Fruit fly (Drosophila melanogaster) whole organism, embryonic: ENCODE data around the gene CG13012.

Experiments used
- CG11695 ChIP-seq: fragments of 200-800 bp; sonication (Bioruptor generic); IDR thresholded peaks from 3 replicates; pipeline ENCODE4 v1.3.6; 2022; ENCODE audit warnings: missing biosample characterization, missing genetic modification characterization
- CG11696 ChIP-seq: fragments of 200-800 bp; sonication (Bioruptor generic); IDR thresholded peaks from 2 replicates; pipeline ENCODE4 v1.3.6; 2022; ENCODE audit warnings: missing biosample characterization, missing genetic modification characterization
- CG12391 ChIP-seq: fragments of 200-800 bp; sonication (Bioruptor generic); optimal IDR thresholded peaks from 3 replicates; lab custom pipeline; 2018; ENCODE audit warnings: missing biosample characterization, mild to moderate bottlenecking, missing genetic modification characterization, moderate library complexity
- CG13775 ChIP-seq: fragments of 200-800 bp; sonication (Bioruptor generic); optimal IDR thresholded peaks from 3 replicates; lab custom pipeline; 2017; ENCODE audit warnings: missing biosample characterization, mild to moderate bottlenecking, missing genetic modification characterization
- CG1603 ChIP-seq: fragments of 200-800 bp; sonication (Bioruptor generic); optimal IDR thresholded peaks from 2 replicates; lab custom pipeline; 2019; ENCODE audit warnings: missing biosample characterization, mild to moderate bottlenecking, missing genetic modification characterization, moderate library complexity
- CG2129 ChIP-seq: fragments of 200-800 bp; sonication (Bioruptor generic); IDR thresholded peaks from 2 replicates; pipeline ENCODE4 v1.3.6; 2022; ENCODE audit warnings: missing biosample characterization, missing genetic modification characterization; ENCODE audit not compliant: partially characterized antibody
- CG30020 ChIP-seq: fragments of 200-800 bp; optimal IDR thresholded peaks from 2 replicates; lab custom pipeline; 2019; ENCODE audit warnings: missing biosample characterization, mild to moderate bottlenecking, missing genetic modification characterization, moderate library complexity
- CG31441 ChIP-seq: fragments of 200-800 bp; sonication (Bioruptor generic); IDR thresholded peaks from 2 replicates; pipeline ENCODE4 v1.3.6; 2022; ENCODE audit warnings: missing biosample characterization, missing genetic modification characterization
- CG3281 ChIP-seq: fragments of 200-800 bp; sonication (Bioruptor generic); optimal IDR thresholded peaks from 3 replicates; lab custom pipeline; 2017; ENCODE audit warnings: missing biosample characterization, mild to moderate bottlenecking, missing genetic modification characterization
- CG34422 ChIP-seq: fragments of 200-800 bp; sonication (Bioruptor generic); IDR thresholded peaks from 3 replicates; pipeline ENCODE4 v1.3.6; 2022; ENCODE audit warnings: missing biosample characterization, missing genetic modification characterization
- CG42726 ChIP-seq: fragments of 200-800 bp; sonication (Bioruptor generic); IDR thresholded peaks from 2 replicates; pipeline ENCODE4 v1.3.6; 2022; ENCODE audit warnings: missing biosample characterization, missing genetic modification characterization; ENCODE audit not compliant: partially characterized antibody
- CG4360 ChIP-seq: fragments of 200-800 bp; sonication (Bioruptor generic); IDR thresholded peaks from 2 replicates; pipeline ENCODE4 v1.3.6; 2022; ENCODE audit warnings: missing biosample characterization, missing genetic modification characterization
- CG43689 ChIP-seq: fragments of 200-800 bp; sonication (Bioruptor generic); IDR thresholded peaks from 2 replicates; pipeline ENCODE4 v1.3.6; 2022; ENCODE audit warnings: missing biosample characterization, missing genetic modification characterization
- CG4617 ChIP-seq: fragments of 200-800 bp; sonication (Bioruptor generic); optimal IDR thresholded peaks from 3 replicates; lab custom pipeline; 2016; ENCODE audit warnings: missing biosample characterization, missing genetic modification characterization, borderline replicate concordance
- CG6791 ChIP-seq: fragments of 200-800 bp; sonication (Bioruptor generic); IDR thresholded peaks from 3 replicates; pipeline ENCODE4 v1.3.6; 2022; ENCODE audit warnings: missing biosample characterization, missing genetic modification characterization; ENCODE audit not compliant: partially characterized antibody
- CG7372 ChIP-seq: fragments of 200-800 bp; sonication (Bioruptor generic); IDR thresholded peaks from 2 replicates; pipeline ENCODE4 v1.3.6; 2022; ENCODE audit warnings: missing biosample characterization, missing genetic modification characterization
- CG8478 ChIP-seq: fragments of >200 bp; optimal IDR thresholded peaks from 2 replicates; lab custom pipeline; 2018
- CG9932 ChIP-seq: fragments of 200-800 bp; sonication (Bioruptor generic); IDR thresholded peaks from 2 replicates; pipeline ENCODE4 v1.3.6; 2022; ENCODE audit warnings: missing biosample characterization, missing genetic modification characterization
- Dp ChIP-seq: fragments of 200-800 bp; sonication (Bioruptor generic); optimal IDR thresholded peaks from 2 replicates; lab custom pipeline; 2018; ENCODE audit warnings: missing biosample characterization, mild to moderate bottlenecking, missing genetic modification characterization, moderate library complexity
- Dref ChIP-seq: fragments of 200-800 bp; sonication (Bioruptor generic); IDR thresholded peaks from 2 replicates; pipeline ENCODE4 v1.3.6; 2022; ENCODE audit warnings: missing biosample characterization, missing genetic modification characterization
- Ets65A ChIP-seq: fragments of 200-800 bp; sonication (Bioruptor generic); peaks from one replicate; lab custom pipeline; 2016; ENCODE audit warnings: missing biosample characterization, missing genetic modification characterization
- Hr51 ChIP-seq, 2 experiments: fragments of 200-800 bp; sonication (Bioruptor generic); optimal IDR thresholded peaks; 2 replicates in 1 of 2; 3 replicates in 1 of 2; lab custom pipeline; 2016 to 2018; ENCODE audit warnings: missing biosample characterization in 2 of 2, missing genetic modification characterization in 2 of 2, mild to moderate bottlenecking in 1 of 2, moderate library complexity in 1 of 2
- Kr ChIP-seq: fragments of 200-800 bp; sonication (Bioruptor generic); optimal IDR thresholded peaks from 2 replicates; lab custom pipeline; 2017; ENCODE audit warnings: missing biosample characterization, mild to moderate bottlenecking, missing genetic modification characterization
- Lhr ChIP-seq: fragments of 200-800 bp; sonication (Bioruptor generic); optimal IDR thresholded peaks from 3 replicates; lab custom pipeline; 2017; ENCODE audit warnings: mild to moderate bottlenecking, missing biosample characterization, missing genetic modification reagents, missing genetic modification characterization
- NFAT ChIP-seq: fragments of 200-800 bp; sonication (Bioruptor generic); IDR thresholded peaks from 2 replicates; pipeline ENCODE4 v1.3.6; 2022; ENCODE audit warnings: missing biosample characterization, missing genetic modification characterization
- Opbp ChIP-seq: fragments of 200-800 bp; sonication (Bioruptor generic); IDR thresholded peaks from 3 replicates; pipeline ENCODE4 v1.3.6; 2022; ENCODE audit warnings: missing biosample characterization, missing genetic modification characterization; ENCODE audit not compliant: partially characterized antibody
- Rfx ChIP-seq: fragments of 200-800 bp; sonication (Bioruptor generic); IDR thresholded peaks from 2 replicates; pipeline ENCODE4 v1.3.6; 2022; ENCODE audit warnings: missing biosample characterization, missing genetic modification characterization
- Sin3A ChIP-seq: fragments of >200 bp; optimal IDR thresholded peaks from 2 replicates; lab custom pipeline; 2018
- Sry-δ ChIP-seq: fragments of 200-800 bp; sonication (Bioruptor generic); optimal IDR thresholded peaks from 2 replicates; lab custom pipeline; 2016; ENCODE audit warnings: missing biosample characterization, missing genetic modification characterization
- Trl ChIP-seq, 3 experiments: fragments of >200 bp in 2 of 3; fragments of 200-800 bp in 1 of 3; sonication (Bioruptor generic) in 1 of 3; optimal IDR thresholded peaks; 2 replicates in 1 of 3; 3 replicates in 2 of 3; lab custom pipeline; 2016 to 2017; ENCODE audit warnings: missing biosample characterization in 1 of 3, missing genetic modification characterization in 1 of 3
- amos ChIP-seq: fragments of 200-800 bp; sonication (Bioruptor generic); IDR thresholded peaks from 2 replicates; pipeline ENCODE4 v1.3.6; 2022; ENCODE audit warnings: missing biosample characterization, missing genetic modification characterization; ENCODE audit not compliant: partially characterized antibody
- ase ChIP-seq: fragments of 200-800 bp; sonication (Bioruptor generic); IDR thresholded peaks from 3 replicates; pipeline ENCODE4 v1.3.6; 2022; ENCODE audit warnings: missing biosample characterization, missing genetic modification characterization
- bbx ChIP-seq: fragments of 200-800 bp; sonication (Bioruptor generic); IDR thresholded peaks from 2 replicates; pipeline ENCODE4 v1.3.6; 2022; ENCODE audit warnings: missing biosample characterization, missing genetic modification characterization; ENCODE audit not compliant: partially characterized antibody
- da ChIP-seq: fragments of 200-800 bp; sonication (Bioruptor generic); optimal IDR thresholded peaks from 2 replicates; lab custom pipeline; 2016; ENCODE audit warnings: missing biosample characterization, missing genetic modification characterization
- dati ChIP-seq: fragments of 200-800 bp; sonication (Bioruptor generic); IDR thresholded peaks from 2 replicates; pipeline ENCODE4 v1.3.6; 2022; ENCODE audit warnings: missing biosample characterization, missing genetic modification characterization
- disco-r ChIP-seq: fragments of 200-800 bp; sonication (Bioruptor generic); optimal IDR thresholded peaks from 2 replicates; lab custom pipeline; 2016; ENCODE audit warnings: missing biosample characterization, missing genetic modification characterization
- ems ChIP-seq: fragments of 200-800 bp; sonication (Bioruptor generic); optimal IDR thresholded peaks from 3 replicates; lab custom pipeline; 2016; ENCODE audit warnings: missing biosample characterization, missing genetic modification characterization
- fd64A ChIP-seq: fragments of 200-800 bp; sonication (Bioruptor generic); optimal IDR thresholded peaks from 3 replicates; lab custom pipeline; 2018; ENCODE audit warnings: missing biosample characterization, mild to moderate bottlenecking, missing genetic modification characterization
- hb ChIP-seq: fragments of 200-800 bp; sonication (Bioruptor generic); IDR thresholded peaks from 3 replicates; pipeline ENCODE4 v1.3.6; 2022; ENCODE audit warnings: missing biosample characterization, missing genetic modification characterization; ENCODE audit not compliant: partially characterized antibody
- inv ChIP-seq: fragments of 200-800 bp; sonication (Bioruptor generic); IDR thresholded peaks from 2 replicates; pipeline ENCODE4 v1.3.6; 2022; ENCODE audit warnings: missing biosample characterization, missing genetic modification characterization; ENCODE audit not compliant: partially characterized antibody
- knrl ChIP-seq: fragments of 200-800 bp; sonication (Bioruptor generic); IDR thresholded peaks from 3 replicates; pipeline ENCODE4 v1.3.6; 2022; ENCODE audit warnings: missing biosample characterization, missing genetic modification characterization; ENCODE audit not compliant: partially characterized antibody
- lilli ChIP-seq: fragments of 200-800 bp; sonication (Bioruptor generic); optimal IDR thresholded peaks from 3 replicates; lab custom pipeline; 2016; ENCODE audit warnings: missing biosample characterization, missing genetic modification characterization
- nom ChIP-seq: fragments of 200-800 bp; sonication (Bioruptor generic); optimal IDR thresholded peaks from 2 replicates; lab custom pipeline; 2017; ENCODE audit warnings: missing biosample characterization, missing genetic modification characterization, mild to moderate bottlenecking, moderate library complexity, missing genetic modification reagents
- row ChIP-seq: fragments of 200-800 bp; sonication (Bioruptor generic); IDR thresholded peaks from 3 replicates; pipeline ENCODE4 v1.3.6; 2022; ENCODE audit warnings: missing biosample characterization, missing genetic modification characterization
- stwl ChIP-seq: fragments of 200-800 bp; sonication (Bioruptor generic); optimal IDR thresholded peaks from 3 replicates; lab custom pipeline; 2018; ENCODE audit warnings: missing biosample characterization, mild to moderate bottlenecking, missing genetic modification characterization, moderate library complexity
- unc-4 ChIP-seq: fragments of 200-800 bp; sonication (Bioruptor generic); IDR thresholded peaks from 2 replicates; pipeline ENCODE4 v1.3.6; 2022; ENCODE audit warnings: missing biosample characterization, missing genetic modification characterization; ENCODE audit not compliant: partially characterized antibody
- usp ChIP-seq: fragments of >200 bp; optimal IDR thresholded peaks from 2 replicates; lab custom pipeline; 2017; ENCODE audit warnings: missing biosample characterization, missing genetic modification characterization
- wek ChIP-seq: fragments of 200-800 bp; sonication (Bioruptor generic); optimal IDR thresholded peaks from 3 replicates; lab custom pipeline; 2018; ENCODE audit warnings: missing biosample characterization, mild to moderate bottlenecking, missing genetic modification characterization, moderate library complexity
- zen ChIP-seq: fragments of 200-800 bp; sonication (Bioruptor generic); optimal IDR thresholded peaks from 3 replicates; lab custom pipeline; 2018; ENCODE audit warnings: missing biosample characterization, mild to moderate bottlenecking, missing genetic modification characterization, moderate library complexity
- zen2 ChIP-seq: fragments of 200-800 bp; sonication (Bioruptor generic); IDR thresholded peaks from 3 replicates; pipeline ENCODE4 v1.3.6; 2022; ENCODE audit warnings: missing biosample characterization, missing genetic modification characterization; ENCODE audit not compliant: partially characterized antibody

The CG13012 gene

DNA sequence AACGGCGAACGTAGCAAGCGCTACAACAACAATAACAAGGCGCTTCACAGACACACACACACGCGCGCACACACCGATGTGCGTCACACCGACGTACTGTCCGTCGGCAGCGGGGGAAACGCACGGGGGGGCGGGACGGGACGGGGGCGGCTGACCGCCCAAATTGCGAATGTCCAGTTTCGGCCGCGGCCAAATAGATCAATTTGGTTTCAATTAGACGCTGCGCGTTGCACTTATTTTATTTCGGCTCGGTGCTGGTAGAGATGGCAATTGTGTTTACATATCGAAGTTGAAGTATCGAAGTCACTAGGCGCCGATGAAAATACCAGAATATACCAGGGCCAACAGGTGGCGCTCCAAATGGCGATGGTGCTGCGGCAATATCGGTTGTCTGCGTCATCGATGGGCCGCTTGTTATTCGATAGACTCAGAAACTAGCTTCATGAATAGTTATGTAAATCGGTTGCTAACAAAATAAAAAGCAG, 39.4 kb downstream of the CG13012 start, which contains the start of gene Rok (continued):
- TF ChIP-seq Sry-δ (GFP tag; lab: Kevin White, UChicago) = peak; percentile 95
- no peak for TF ChIP-seq lilli (GFP tag; lab: Kevin White, UChicago)
- TF ChIP-seq unc-4 (GFP tag; lab: Robert Waterston, UW) = peak; percentile 74
- no peak for TF ChIP-seq wek
- TF ChIP-seq amos (GFP tag; lab: Robert Waterston, UW) = peak; percentile 89
- TF ChIP-seq hb (GFP tag; lab: Robert Waterston, UW) = peak; percentile 87
- TF ChIP-seq Dref (GFP tag; lab: Robert Waterston, UW) = peak; percentile 85
- no peak for TF ChIP-seq CG3281
- no peak for TF ChIP-seq CG7372 (GFP tag; lab: Robert Waterston, UW)
- TF ChIP-seq dati = no peak
- no peak for TF ChIP-seq CG11696 (GFP tag; lab: Robert Waterston, UW)
- TF ChIP-seq CG2129 (GFP tag; lab: Robert Waterston, UW) = peak; percentile 59
- no peak for TF ChIP-seq da
- peak; percentile 11 for TF ChIP-seq nom
- TF ChIP-seq CG12391 = no peak
- TF ChIP-seq CG34422 (GFP tag; lab: Robert Waterston, UW) = peak; percentile 18
- TF ChIP-seq bbx (GFP tag; lab: Robert Waterston, UW) = peak; percentile 89
- TF ChIP-seq CG1603 (tag; lab: Kevin White, UChicago) = peak; percentile 61
- TF ChIP-seq Lhr (GFP tag; lab: Kevin White, UChicago) = no peak
- TF ChIP-seq CG4360 (GFP tag; lab: Robert Waterston, UW) = peak; percentile 96
- no peak for TF ChIP-seq Kr (GFP tag; lab: Kevin White, UChicago)
- peak; percentile 81 for TF ChIP-seq inv (GFP tag; lab: Robert Waterston, UW)
- TF ChIP-seq Dp (GFP tag; lab: Kevin White, UChicago) = peak; percentile 35
- TF ChIP-seq Sin3A (lab: Kevin White, UChicago) = peak; percentile 69
- TF ChIP-seq CG8478 (lab: Kevin White, UChicago) = no peak
- TF ChIP-seq fd64A = no peak
- 0 out of 2 replicates have a peak, but pooled peaks have one; percentile 32 for TF ChIP-seq NFAT (GFP tag; lab: Robert Waterston, UW)
- TF ChIP-seq Rfx (GFP tag; lab: Robert Waterston, UW) = peak; percentile 26; the same call in 1 of the 2 replicates
- peak; percentile 49 for TF ChIP-seq Ets65A (GFP tag; lab: Kevin White, UChicago)
- TF ChIP-seq CG31441 (GFP tag; lab: Robert Waterston, UW) = no peak
- TF ChIP-seq CG42726 = peak; percentile 91
- peak; percentile 78 for TF ChIP-seq Opbp (GFP tag; lab: Robert Waterston, UW)
- TF ChIP-seq CG4617 = peak; percentile 38
- TF ChIP-seq zen = no peak
- TF ChIP-seq CG13775 (GFP tag; lab: Kevin White, UChicago) = no peak
- TF ChIP-seq knrl (GFP tag; lab: Robert Waterston, UW) = peak; percentile 83
- no peak for TF ChIP-seq Trl (optimal IDR thresholded peaks at IDR 0.05; lab: Kevin White, UChicago)
- no peak for TF ChIP-seq Trl (GFP tag; optimal IDR thresholded peaks at IDR 0.05; lab: Kevin White, UChicago)
- TF ChIP-seq usp = no peak
- TF ChIP-seq CG43689 (GFP tag; lab: Robert Waterston, UW) = no peak
- no peak for TF ChIP-seq disco-r (GFP tag; lab: Kevin White, UChicago)
- TF ChIP-seq Hr51 (GFP tag; optimal IDR thresholded peaks at IDR 0.05; lab: Kevin White, UChicago) = no peak
- peak; percentile 61; the same call in 2 of the 3 replicates for TF ChIP-seq zen2
- TF ChIP-seq CG6791 = peak; percentile 87
- no peak for TF ChIP-seq ase (GFP tag; lab: Robert Waterston, UW)
- no peak for TF ChIP-seq ems
- TF ChIP-seq CG30020 (tag; lab: Kevin White, UChicago) = peak; percentile 46
- TF ChIP-seq stwl (tag; lab: Kevin White, UChicago) = peak; percentile 27
- peak; percentile 37; the same call in 2 of the 3 replicates for TF ChIP-seq row (GFP tag; lab: Robert Waterston, UW)
- TF ChIP-seq CG9932 = peak; percentile 34
- TF ChIP-seq CG11695 (GFP tag; lab: Robert Waterston, UW) = no peak
